Worm (Caenorhabditis elegans): ENCODE measurements around the gene C24H10.4.

C24H10.4 gene

DNA sequence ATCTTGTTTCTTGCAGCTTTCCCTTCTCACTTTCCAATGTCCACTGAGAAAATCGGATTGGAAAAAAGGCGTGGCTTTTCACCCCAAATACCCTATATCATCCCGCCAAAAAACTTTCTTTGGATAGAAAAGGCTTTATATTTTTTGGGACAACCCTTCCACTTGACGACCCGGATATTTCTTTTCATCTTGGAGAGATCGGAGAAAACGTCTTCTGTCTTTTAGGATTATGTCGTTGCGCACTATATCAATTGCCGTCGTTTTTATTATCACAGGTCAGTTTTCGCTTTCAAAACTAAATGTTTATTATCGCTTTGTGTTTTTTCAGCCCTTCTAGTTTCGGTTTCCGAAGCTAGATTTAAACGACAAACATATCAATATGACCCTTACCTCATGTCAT, 15.2 kb downstream of the C24H10.4 start, which contains the start of gene Y64H9A.2:
Y64H9A.2 (plus strand) TSS at position 90 of the 400 bp plus-strand sequence.
- TF ChIP-seq pros-1 (tag; optimal IDR thresholded peaks at IDR 0.05) (no peak), fax-1 (tag; optimal IDR thresholded peaks at IDR 0.05) (no peak), nhr-11 (tag; optimal IDR thresholded peaks at IDR 0.05) (no peak), elt-4 (tag; optimal IDR thresholded peaks at IDR 0.05) (no peak), sox-4 (tag; optimal IDR thresholded peaks at IDR 0.05) (no peak), ref-2 (tag; optimal IDR thresholded peaks at IDR 0.05) (no peak), ceh-34 (tag; optimal IDR thresholded peaks at IDR 0.05) (no peak), pat-9 (tag; optimal IDR thresholded peaks at IDR 0.05) (no peak), dve-1 (tag; optimal IDR thresholded peaks at IDR 0.05) (no peak), ceh-19 (GFP tag; optimal IDR thresholded peaks at IDR 0.05) (no peak), pag-3 (tag; optimal IDR thresholded peaks at IDR 0.05; ENCODE audit: borderline replicate concordance) (no peak), K02D7.2 (tag; optimal IDR thresholded peaks at IDR 0.05) (no peak), pax-1 (tag; optimal IDR thresholded peaks at IDR 0.05) (no peak), ceh-2 (tag; optimal IDR thresholded peaks at IDR 0.05) (no peak), ama-1 (optimal IDR thresholded peaks at IDR 0.05) (no peak), madf-2 (tag; optimal IDR thresholded peaks at IDR 0.05) (no peak)

DNA sequence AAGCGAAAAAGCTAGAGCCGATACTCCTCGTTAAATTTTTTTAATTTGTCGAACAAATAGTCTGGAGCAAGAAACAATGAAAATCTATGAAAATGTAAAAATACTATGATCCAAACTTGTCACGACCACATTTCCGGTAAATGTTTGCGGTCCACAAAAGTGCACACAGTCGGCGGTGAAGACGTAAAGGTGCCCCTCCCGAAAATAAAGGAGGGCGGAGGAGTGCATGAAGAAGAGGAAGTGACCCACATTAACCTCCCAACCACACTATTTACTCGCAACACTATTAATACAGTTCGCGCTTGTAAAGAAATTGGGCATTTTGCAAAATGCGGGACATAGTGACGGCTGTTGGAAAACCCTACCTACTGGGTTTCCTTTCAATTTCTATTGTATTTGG, 19.0 kb downstream of the C24H10.4 start:
- TF ChIP-seq ceh-2 (tag; optimal IDR thresholded peaks at IDR 0.05) (no peak), dve-1 (tag; optimal IDR thresholded peaks at IDR 0.05) (no peak), pat-9 (tag; optimal IDR thresholded peaks at IDR 0.05) (no peak), pag-3 (tag; optimal IDR thresholded peaks at IDR 0.05; ENCODE audit: borderline replicate concordance) (no peak), pqm-1 (tag; optimal IDR thresholded peaks at IDR 0.05) (no peak), ttx-3 (tag; optimal IDR thresholded peaks at IDR 0.05) (no peak), ets-4 (tag; optimal IDR thresholded peaks at IDR 0.05) (no peak), pax-1 (tag; optimal IDR thresholded peaks at IDR 0.05) (no peak), hlh-8 (tag; optimal IDR thresholded peaks at IDR 0.05) (no peak), nfya-1 (tag; optimal IDR thresholded peaks at IDR 0.05) (no peak), F13H6.1 (tag; optimal IDR thresholded peaks at IDR 0.05) (no peak), dmd-4 (tag; optimal IDR thresholded peaks at IDR 0.05; ENCODE audit: borderline replicate concordance) (no peak), ceh-30 (tag; optimal IDR thresholded peaks at IDR 0.05) (no peak)

DNA sequence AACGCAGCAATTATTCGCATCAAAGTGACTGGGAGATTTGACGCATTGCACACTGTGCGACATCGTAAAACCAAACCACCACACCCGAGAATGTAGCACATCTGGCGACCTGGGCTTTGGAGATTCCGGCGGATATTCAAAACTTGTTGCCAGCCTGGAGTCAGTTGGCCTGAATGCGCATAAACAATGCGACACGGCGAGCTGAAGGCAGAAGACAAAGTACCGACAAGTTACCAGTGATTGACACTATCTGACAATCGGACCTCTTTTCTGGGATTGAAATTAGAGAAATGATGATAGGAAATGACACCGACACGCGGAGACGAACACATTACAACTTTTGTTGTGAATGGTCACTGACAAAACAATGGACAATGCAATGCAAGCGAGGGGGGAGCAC, 20.3 kb downstream of the C24H10.4 start:
- TF ChIP-seq F13H6.1 (tag; optimal IDR thresholded peaks at IDR 0.05) (no peak), tbx-2 (tag; optimal IDR thresholded peaks at IDR 0.05) (no peak), fax-1 (tag; optimal IDR thresholded peaks at IDR 0.05) (no peak), unc-55 (GFP tag; optimal IDR thresholded peaks at IDR 0.05) (peak; percentile 81), sox-2 (GFP tag; IDR thresholded peaks at IDR 0.05) (no peak)

DNA sequence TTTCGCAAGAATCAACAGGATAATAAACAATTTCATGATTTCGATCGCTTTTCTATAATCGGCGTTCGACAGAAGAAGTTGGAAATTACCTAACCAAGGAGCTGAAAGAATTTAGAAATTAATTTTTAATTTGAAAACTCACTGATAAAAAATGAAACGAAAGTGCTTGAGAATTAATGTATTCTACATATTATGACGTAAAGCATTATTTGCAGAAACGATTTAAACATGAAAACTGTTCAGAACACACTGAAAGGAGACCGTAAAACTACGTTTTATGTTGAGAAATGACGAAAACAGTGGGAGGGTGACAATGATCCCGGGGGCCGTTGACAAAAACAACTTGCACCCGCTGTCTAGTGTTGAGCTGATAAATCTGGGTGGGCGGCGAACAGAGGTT, 21.4 kb downstream of the C24H10.4 start, which contains the start of gene ZC449.5:
ZC449.5 (minus strand) TSS at position 101 of the 400 bp plus-strand sequence.
- TF ChIP-seq fkh-10 (GFP tag; optimal IDR thresholded peaks at IDR 0.05), result no peak
- TF ChIP-seq pag-3 (tag; optimal IDR thresholded peaks at IDR 0.05; ENCODE audit: borderline replicate concordance), result no peak
- TF ChIP-seq rnt-1 (tag; optimal IDR thresholded peaks at IDR 0.05), result no peak

DNA sequence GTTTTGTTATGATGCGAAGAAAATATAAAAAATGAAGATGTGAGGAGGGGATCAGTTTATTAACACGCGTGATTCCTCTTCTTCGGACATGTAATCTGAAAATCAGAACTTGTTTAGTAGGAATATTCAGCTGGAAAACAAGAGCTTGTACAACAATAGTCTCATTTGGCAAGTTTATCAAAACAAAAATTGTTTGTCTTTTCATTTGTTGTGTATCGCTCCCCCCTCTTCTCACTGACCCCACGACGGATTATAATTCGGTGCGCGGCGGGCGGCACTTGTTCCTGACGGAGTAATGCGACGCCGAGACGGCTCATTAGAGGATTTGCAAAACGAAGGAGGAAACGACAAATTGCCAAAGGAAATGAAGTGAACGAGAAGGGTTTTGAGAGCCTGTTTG, 25.2 kb downstream of the C24H10.4 start, which contains the start of gene ZC449.4:
ZC449.4 (minus strand) TSS at position 101 of the 400 bp plus-strand sequence.
- TF ChIP-seq fkh-6 (tag; optimal IDR thresholded peaks at IDR 0.05), result no peak
- TF ChIP-seq ets-4 (tag; optimal IDR thresholded peaks at IDR 0.05), result no peak
- no peak for TF ChIP-seq ceh-9 (tag; optimal IDR thresholded peaks at IDR 0.05)
- no peak for TF ChIP-seq mec-3 (tag; optimal IDR thresholded peaks at IDR 0.05; ENCODE audit: borderline replicate concordance)
- no peak for TF ChIP-seq hlh-6 (tag; optimal IDR thresholded peaks at IDR 0.05)
- TF ChIP-seq ceh-22 (tag; optimal IDR thresholded peaks at IDR 0.05), result no peak
- no peak for TF ChIP-seq ahr-1 (tag; optimal IDR thresholded peaks at IDR 0.05)
- no peak for TF ChIP-seq C38D4.7 (GFP tag; optimal IDR thresholded peaks at IDR 0.05)
- no peak for TF ChIP-seq ceh-24 (tag; optimal IDR thresholded peaks at IDR 0.05)
- no peak for TF ChIP-seq che-1 (tag; optimal IDR thresholded peaks at IDR 0.05)
- no peak for TF ChIP-seq sox-4 (tag; optimal IDR thresholded peaks at IDR 0.05)
- no peak for TF ChIP-seq pax-1 (tag; optimal IDR thresholded peaks at IDR 0.05)
- TF ChIP-seq fkh-10 (GFP tag; optimal IDR thresholded peaks at IDR 0.05), result no peak

Data from whole organism, late embryonic.